Worm (Caenorhabditis elegans) whole organism, L4 larva: Measurements from ENCODE around the gene ZK856.6.

Experiments
- fkh-10 ChIP-seq: fragments of 150-350 bp; optimal IDR thresholded peaks from 2 replicates; lab custom pipeline; 2014; ENCODE audit warnings: missing biosample characterization, missing genetic modification reagents, missing genetic modification characterization
- lin-39 ChIP-seq: fragments of 150-350 bp; optimal IDR thresholded peaks from 2 replicates; lab custom pipeline; 2014; ENCODE audit warnings: missing biosample characterization, missing genetic modification reagents, missing genetic modification characterization
- lsy-2 ChIP-seq, 2 experiments: fragments of 150-350 bp in 1 of 2; sonication (generic microtip) in 1 of 2; optimal IDR thresholded peaks; 2 replicates each; lab custom pipeline; 2014 to 2017; ENCODE audit warnings: missing biosample characterization in 2 of 2, missing genetic modification characterization in 2 of 2
- mep-1 ChIP-seq: fragments of 150-350 bp; sonication (generic microtip); optimal IDR thresholded peaks from 3 replicates; lab custom pipeline; 2014; ENCODE audit warnings: missing biosample characterization, missing genetic modification characterization

ce11 chrV:10222007-10222406 lies 23.5 kb downstream of the ZK856.6 start, which contains the start of gene C12D8.20:
- TF ChIP-seq mep-1 (no peak), fkh-10 (GFP tag; lab: Kevin White, UChicago) (no peak), lsy-2 (tag; optimal IDR thresholded peaks at IDR 0.05; lab: Kevin White, UChicago) (no peak), lin-39 (tag; lab: Kevin White, UChicago) (no peak)
